Fruit fly (Drosophila melanogaster) whole organism, embryonic: ENCODE data around the gene ZnT63C.
A peak's percentile ranks its signal among the peaks of the same experiment; 100 is the strongest.

Experiments used
- Atf3 ChIP-seq: fragments of 200-800 bp; sonication (Bioruptor generic); optimal IDR thresholded peaks from 3 replicates; lab custom pipeline; 2016; ENCODE audit warnings: missing biosample characterization, missing genetic modification characterization
- Bdp1 ChIP-seq: fragments of 200-800 bp; sonication (Bioruptor generic); optimal IDR thresholded peaks from 3 replicates; lab custom pipeline; 2016; ENCODE audit warnings: missing biosample characterization, missing genetic modification characterization
- CG10654 ChIP-seq: fragments of 200-800 bp; sonication (Bioruptor generic); optimal IDR thresholded peaks from 2 replicates; lab custom pipeline; 2016; ENCODE audit warnings: missing biosample characterization, missing genetic modification characterization
- CG11085 ChIP-seq: fragments of 200-800 bp; sonication (Bioruptor generic); IDR thresholded peaks from 2 replicates; pipeline ENCODE4 v1.3.6; 2022; ENCODE audit warnings: missing biosample characterization, missing genetic modification characterization
- CG11247 ChIP-seq: fragments of 200-800 bp; sonication (Bioruptor generic); IDR thresholded peaks from 2 replicates; pipeline ENCODE4 v1.3.6; 2022; ENCODE audit warnings: missing biosample characterization, missing genetic modification characterization
- CG11560 ChIP-seq: fragments of 200-800 bp; sonication (Bioruptor generic); IDR thresholded peaks from 3 replicates; pipeline ENCODE4 v1.3.6; 2022; ENCODE audit warnings: missing biosample characterization, missing genetic modification characterization
- CG12659 ChIP-seq: fragments of 200-800 bp; sonication (Bioruptor generic); optimal IDR thresholded peaks from 3 replicates; lab custom pipeline; 2017; ENCODE audit warnings: mild to moderate bottlenecking, missing biosample characterization, missing genetic modification reagents, missing genetic modification characterization
- CG13775 ChIP-seq: fragments of 200-800 bp; sonication (Bioruptor generic); optimal IDR thresholded peaks from 3 replicates; lab custom pipeline; 2017; ENCODE audit warnings: missing biosample characterization, mild to moderate bottlenecking, missing genetic modification characterization
- CG18011 ChIP-seq: fragments of 200-800 bp; sonication (Bioruptor generic); optimal IDR thresholded peaks from 2 replicates; lab custom pipeline; 2017; ENCODE audit warnings: missing biosample characterization, missing genetic modification characterization, mild to moderate bottlenecking, moderate library complexity, missing genotype
- CG1832 ChIP-seq: fragments of 200-800 bp; sonication (Bioruptor generic); optimal IDR thresholded peaks from 2 replicates; lab custom pipeline; 2017; ENCODE audit warnings: missing biosample characterization, mild to moderate bottlenecking, missing genetic modification characterization, inconsistent platforms
- CG30431 ChIP-seq: fragments of 200-800 bp; sonication (Bioruptor generic); optimal IDR thresholded peaks from 2 replicates; lab custom pipeline; 2017; ENCODE audit warnings: missing biosample characterization, missing genetic modification characterization
- CG31224 ChIP-seq: fragments of 200-800 bp; sonication (Bioruptor generic); IDR thresholded peaks from 2 replicates; pipeline ENCODE4 v1.3.6; 2022; ENCODE audit warnings: missing biosample characterization, missing genetic modification characterization
- CG32532 ChIP-seq: fragments of 200-800 bp; sonication (Bioruptor generic); IDR thresholded peaks from 2 replicates; pipeline ENCODE4 v1.3.6; 2022; ENCODE audit warnings: missing biosample characterization, missing genetic modification characterization
- CG32767 ChIP-seq: fragments of 200-800 bp; sonication (Bioruptor generic); IDR thresholded peaks from 2 replicates; pipeline ENCODE4 v1.3.6; 2022; ENCODE audit warnings: missing biosample characterization, missing genetic modification characterization
- CG3726 ChIP-seq: fragments of 200-800 bp; sonication (Bioruptor generic); IDR thresholded peaks from 3 replicates; pipeline ENCODE4, ENCODE4 v1.3.6; 2022; ENCODE audit warnings: missing biosample characterization, missing genetic modification characterization
- CG6765 ChIP-seq: fragments of 200-800 bp; sonication (Bioruptor generic); optimal IDR thresholded peaks from 3 replicates; lab custom pipeline; 2017; ENCODE audit warnings: missing biosample characterization, mild to moderate bottlenecking, missing genetic modification characterization
- CG7928 ChIP-seq: fragments of 200-800 bp; sonication (Bioruptor generic); optimal IDR thresholded peaks from 2 replicates; lab custom pipeline; 2017; ENCODE audit warnings: missing biosample characterization, mild to moderate bottlenecking, missing genetic modification characterization
- CG7963 ChIP-seq: fragments of 200-800 bp; sonication (Bioruptor generic); IDR thresholded peaks from 3 replicates; pipeline ENCODE4 v1.3.6; 2022; ENCODE audit warnings: missing biosample characterization, missing genetic modification characterization; ENCODE audit not compliant: partially characterized antibody
- Fer2 ChIP-seq: fragments of 200-800 bp; sonication (Bioruptor generic); optimal IDR thresholded peaks from 2 replicates; lab custom pipeline; 2018; ENCODE audit warnings: missing biosample characterization, mild to moderate bottlenecking, missing genetic modification characterization, moderate library complexity
- Fer3 ChIP-seq: fragments of 200-800 bp; sonication (Bioruptor generic); optimal IDR thresholded peaks from 2 replicates; lab custom pipeline; 2018; ENCODE audit warnings: missing biosample characterization, mild to moderate bottlenecking, missing genetic modification characterization, moderate library complexity
- GATAe ChIP-seq: fragments of 200-800 bp; sonication (Bioruptor generic); conservative IDR thresholded peaks from 2 replicates; pipeline ENCODE4 v1.3.6; 2022; ENCODE audit warnings: missing biosample characterization, missing genetic modification characterization
- Gsc ChIP-seq: fragments of 200-800 bp; sonication (Bioruptor generic); IDR thresholded peaks from 2 replicates; pipeline ENCODE4 v1.3.6; 2022; ENCODE audit warnings: missing biosample characterization, missing genetic modification characterization
- Hr39 ChIP-seq: fragments of >200 bp; optimal IDR thresholded peaks from 2 replicates; lab custom pipeline; 2017
- Kr ChIP-seq: fragments of 200-800 bp; sonication (Bioruptor generic); optimal IDR thresholded peaks from 2 replicates; lab custom pipeline; 2017; ENCODE audit warnings: missing biosample characterization, mild to moderate bottlenecking, missing genetic modification characterization
- Med ChIP-seq: fragments of 200-800 bp; sonication (Bioruptor generic); peaks from one replicate; lab custom pipeline; 2016; ENCODE audit warnings: missing biosample characterization, missing genetic modification characterization, mild to moderate bottlenecking, inconsistent platforms, moderate library complexity
- Pdp1 ChIP-seq, 2 experiments: fragments of 200-800 bp; sonication (Bioruptor generic); optimal IDR thresholded peaks; 3 replicates each; lab custom pipeline; 2016; ENCODE audit warnings: missing biosample characterization in 2 of 2, missing genetic modification characterization in 2 of 2, mild to moderate bottlenecking in 1 of 2, moderate library complexity in 1 of 2
- Spps ChIP-seq: fragments of 200-800 bp; sonication (Bioruptor generic); optimal IDR thresholded peaks from 2 replicates; lab custom pipeline; 2018; ENCODE audit warnings: missing biosample characterization, mild to moderate bottlenecking, missing genetic modification characterization
- Ssrp ChIP-seq: fragments of 200-800 bp; sonication (Bioruptor generic); optimal IDR thresholded peaks from 2 replicates; lab custom pipeline; 2018; ENCODE audit warnings: missing biosample characterization, mild to moderate bottlenecking, missing genetic modification characterization, moderate library complexity
- Stat92E ChIP-seq, 3 experiments: fragments of >200 bp in 2 of 3; fragments of 200-800 bp in 1 of 3; sonication (Bioruptor generic) in 1 of 3; optimal IDR thresholded peaks; 2 replicates each; lab custom pipeline; 2017 to 2019; ENCODE audit warnings: missing biosample characterization in 3 of 3, missing genetic modification characterization in 3 of 3, mild to moderate bottlenecking in 1 of 3, moderate library complexity in 1 of 3
- abd-A ChIP-seq: fragments of 200-800 bp; sonication (Bioruptor generic); optimal IDR thresholded peaks from 3 replicates; lab custom pipeline; 2019; ENCODE audit warnings: missing biosample characterization, mild to moderate bottlenecking, missing genetic modification characterization, moderate library complexity
- al ChIP-seq: fragments of 200-800 bp; sonication (Bioruptor generic); IDR thresholded peaks from 2 replicates; pipeline ENCODE4 v1.3.6; 2022; ENCODE audit warnings: missing biosample characterization, missing genetic modification characterization
- bigmax ChIP-seq: fragments of 200-800 bp; sonication (Bioruptor generic); optimal IDR thresholded peaks from 2 replicates; lab custom pipeline; 2018; ENCODE audit warnings: missing biosample characterization, mild to moderate bottlenecking, missing genetic modification characterization
- bsh ChIP-seq, 2 experiments: fragments of 200-800 bp; sonication (Bioruptor generic); optimal IDR thresholded peaks; 2 replicates each; lab custom pipeline; 2017 to 2018; ENCODE audit warnings: mild to moderate bottlenecking in 2 of 2, missing biosample characterization in 2 of 2, missing genetic modification characterization in 2 of 2, moderate library complexity in 1 of 2
- cato ChIP-seq: fragments of 200-800 bp; sonication (Bioruptor generic); optimal IDR thresholded peaks from 2 replicates; lab custom pipeline; 2016; ENCODE audit warnings: missing biosample characterization, missing genetic modification characterization, borderline replicate concordance
- chm ChIP-seq: fragments of 200-800 bp; sonication (Bioruptor generic); IDR thresholded peaks from 2 replicates; pipeline ENCODE4 v1.3.6; 2022; ENCODE audit warnings: missing biosample characterization, missing genetic modification characterization
- fd96Cb ChIP-seq: fragments of 200-800 bp; sonication (Bioruptor generic); optimal IDR thresholded peaks from 2 replicates; lab custom pipeline; 2018; ENCODE audit warnings: missing biosample characterization, mild to moderate bottlenecking, missing genetic modification characterization, moderate library complexity
- grn ChIP-seq: fragments of 200-800 bp; sonication (Bioruptor generic); optimal IDR thresholded peaks from 3 replicates; lab custom pipeline; 2017; ENCODE audit warnings: missing biosample characterization, missing genetic modification characterization
- jumu ChIP-seq: fragments of 200-800 bp; sonication (Bioruptor generic); optimal IDR thresholded peaks from 3 replicates; lab custom pipeline; 2016; ENCODE audit warnings: missing biosample characterization, missing genetic modification characterization
- ken ChIP-seq: fragments of 200-800 bp; sonication (Bioruptor generic); IDR thresholded peaks from 3 replicates; pipeline ENCODE4 v1.3.6; 2022; ENCODE audit warnings: missing biosample characterization, missing genetic modification characterization
- klu ChIP-seq: fragments of 200-800 bp; sonication (Bioruptor generic); IDR thresholded peaks from 2 replicates; pipeline ENCODE4 v1.3.6; 2022; ENCODE audit warnings: missing biosample characterization, missing genetic modification characterization
- lilli ChIP-seq: fragments of 200-800 bp; sonication (Bioruptor generic); optimal IDR thresholded peaks from 3 replicates; lab custom pipeline; 2016; ENCODE audit warnings: missing biosample characterization, missing genetic modification characterization
- lola ChIP-seq, 3 experiments: fragments of >200 bp in 2 of 3; fragments of 200-800 bp in 1 of 3; sonication (Bioruptor generic) in 1 of 3; optimal IDR thresholded peaks; 2 replicates each; lab custom pipeline; 2017 to 2019; ENCODE audit warnings: missing biosample characterization in 3 of 3, missing genetic modification characterization in 3 of 3, mild to moderate bottlenecking in 1 of 3, moderate library complexity in 1 of 3
- pnt ChIP-seq: fragments of 200-800 bp; sonication (Bioruptor generic); optimal IDR thresholded peaks from 3 replicates; lab custom pipeline; 2016; ENCODE audit warnings: missing biosample characterization, missing genetic modification characterization
- ssp ChIP-seq: fragments of 200-800 bp; sonication (Bioruptor generic); IDR thresholded peaks from 2 replicates; pipeline ENCODE4 v1.3.6; 2022; ENCODE audit warnings: missing biosample characterization, missing genetic modification characterization
- sug ChIP-seq: fragments of 200-800 bp; optimal IDR thresholded peaks from 2 replicates; lab custom pipeline; 2019; ENCODE audit warnings: missing biosample characterization, mild to moderate bottlenecking, missing genetic modification characterization, moderate library complexity
- tll ChIP-seq, 2 experiments: fragments of 200-800 bp in 1 of 2; fragments of >200 bp in 1 of 2; sonication (Bioruptor generic) in 1 of 2; optimal IDR thresholded peaks; 2 replicates each; lab custom pipeline; 2017 to 2019; ENCODE audit warnings: missing biosample characterization in 2 of 2, missing genetic modification characterization in 2 of 2, mild to moderate bottlenecking in 1 of 2, moderate library complexity in 1 of 2
- trh ChIP-seq: fragments of 200-800 bp; sonication (Bioruptor generic); optimal IDR thresholded peaks from 2 replicates; lab custom pipeline; 2016; ENCODE audit warnings: missing biosample characterization, missing genetic modification characterization
- usp ChIP-seq: fragments of >200 bp; optimal IDR thresholded peaks from 2 replicates; lab custom pipeline; 2017; ENCODE audit warnings: missing biosample characterization, missing genetic modification characterization
- vnd ChIP-seq: fragments of 200-800 bp; sonication (Bioruptor generic); IDR thresholded peaks from 3 replicates; pipeline ENCODE4 v1.3.6; 2022; ENCODE audit warnings: missing biosample characterization, missing genetic modification characterization; ENCODE audit not compliant: partially characterized antibody

ZnT63C gene

DNA sequence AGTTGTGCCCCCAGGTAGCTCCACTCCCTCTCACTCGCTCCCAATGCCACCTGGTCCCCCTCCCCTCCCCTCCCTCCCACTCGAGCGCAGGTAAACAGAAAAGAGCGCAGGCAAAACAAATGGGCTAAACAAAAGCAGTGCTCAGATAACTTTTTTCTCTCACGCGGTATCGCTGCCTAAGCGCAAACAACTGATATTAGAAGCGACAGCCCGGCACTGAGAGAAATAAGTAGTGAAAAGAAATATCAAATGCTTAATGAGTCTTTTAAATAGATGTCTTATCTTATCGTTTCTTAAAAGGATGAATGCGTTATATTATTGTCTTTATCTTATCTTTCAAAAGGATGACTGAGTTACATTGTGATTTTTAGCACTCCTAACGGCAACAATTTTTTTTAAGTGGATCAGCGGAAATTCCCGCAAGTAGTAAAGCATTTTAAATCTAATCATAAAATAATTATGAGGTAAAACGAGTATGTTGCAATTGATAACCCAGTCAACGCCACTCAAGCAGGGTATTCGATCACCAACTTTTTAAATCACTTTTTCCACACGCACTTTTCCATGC is 2.3 kb upstream of the ZnT63C start (continued):
- TF ChIP-seq CG30431 (GFP tag; lab: Kevin White, UChicago), result peak; percentile 71
- TF ChIP-seq vnd (GFP tag; lab: Robert Waterston, UW), result no peak
- TF ChIP-seq Atf3 (GFP tag; lab: Kevin White, UChicago), result peak; percentile 87
- peak; percentile 5 for TF ChIP-seq abd-A (tag; lab: Kevin White, UChicago)
- TF ChIP-seq jumu, result peak; percentile 81
- peak; percentile 93 for TF ChIP-seq Fer3 (tag; lab: Kevin White, UChicago)
- peak; percentile 79; the same call in 2 of the 3 replicates for TF ChIP-seq ken
- peak; percentile 77 for TF ChIP-seq trh (GFP tag; lab: Kevin White, UChicago)
- TF ChIP-seq fd96Cb (tag; lab: Kevin White, UChicago), result peak; percentile 88
- peak; percentile 68 for TF ChIP-seq Fer2
- peak; percentile 86 for TF ChIP-seq CG32767
- peak; percentile 86 to 89 for TF ChIP-seq Pdp1 (GFP tag; optimal IDR thresholded peaks at IDR 0.05; lab: Kevin White, UChicago)
- TF ChIP-seq Spps (tag; lab: Kevin White, UChicago), result peak; percentile 71
- TF ChIP-seq Kr (GFP tag; lab: Kevin White, UChicago), result no peak
- peak; percentile 73; the same call in 1 of the 2 replicates for TF ChIP-seq klu (GFP tag; lab: Robert Waterston, UW)
- peak; percentile 87 for TF ChIP-seq Ssrp (tag; lab: Kevin White, UChicago)
- peak; percentile 98 for TF ChIP-seq Med
- TF ChIP-seq CG31224 (GFP tag; lab: Robert Waterston, UW), result peak; percentile 77
- peak; percentile 96 for TF ChIP-seq GATAe
- TF ChIP-seq usp, result no peak
- TF ChIP-seq CG12659 (GFP tag; lab: Kevin White, UChicago), result peak; percentile 94
- TF ChIP-seq Stat92E (GFP tag; optimal IDR thresholded peaks at IDR 0.05; lab: Kevin White, UChicago), result peak in 2 of 3 experiments; percentile 26 to 37
- peak; percentile 88 for TF ChIP-seq pnt (GFP tag; lab: Kevin White, UChicago)
- TF ChIP-seq CG7963 (GFP tag; lab: Robert Waterston, UW), result no peak
- TF ChIP-seq Gsc (GFP tag; lab: Robert Waterston, UW), result peak; percentile 58; the same call in 1 of the 2 replicates
- peak; percentile 91 for TF ChIP-seq lilli
- TF ChIP-seq CG13775, result peak; percentile 84
- peak; percentile 85 for TF ChIP-seq cato (GFP tag; lab: Kevin White, UChicago)
- peak; percentile 81 for TF ChIP-seq CG10654 (GFP tag; lab: Kevin White, UChicago)
- peak; percentile 89 for TF ChIP-seq sug (tag; lab: Kevin White, UChicago)
- peak; percentile 29 for TF ChIP-seq CG7928 (GFP tag; lab: Kevin White, UChicago)
- TF ChIP-seq CG6765 (GFP tag; lab: Kevin White, UChicago), result peak; percentile 85
- peak in 1 of 2 experiments; percentile 94 for TF ChIP-seq bsh (GFP tag; optimal IDR thresholded peaks at IDR 0.05; lab: Kevin White, UChicago)
- TF ChIP-seq ssp, result peak; percentile 74
- TF ChIP-seq al, result peak; percentile 79
- peak; percentile 68 for TF ChIP-seq CG11085 (GFP tag; lab: Robert Waterston, UW)
- peak; percentile 91 for TF ChIP-seq grn (GFP tag; lab: Kevin White, UChicago)
- peak; percentile 89 for TF ChIP-seq CG32532 (GFP tag; lab: Robert Waterston, UW)
- TF ChIP-seq CG3726 (GFP tag; lab: Robert Waterston, UW), result peak; percentile 85
- TF ChIP-seq CG11247 (GFP tag; lab: Robert Waterston, UW), result peak; percentile 85
- no peak for TF ChIP-seq tll (GFP tag; optimal IDR thresholded peaks at IDR 0.05; lab: Kevin White, UChicago)
- no peak for TF ChIP-seq Hr39 (lab: Kevin White, UChicago)
- peak; percentile 74 for TF ChIP-seq CG18011
- TF ChIP-seq chm (GFP tag; lab: Robert Waterston, UW), result peak; percentile 90
- peak; percentile 18 for TF ChIP-seq bigmax (GFP tag; lab: Kevin White, UChicago)
- TF ChIP-seq lola (GFP tag; optimal IDR thresholded peaks at IDR 0.05; lab: Kevin White, UChicago), result peak in 1 of 3 experiments; percentile 83
- peak; percentile 77 for TF ChIP-seq Bdp1 (GFP tag; lab: Kevin White, UChicago)
- TF ChIP-seq CG1832, result no peak
- TF ChIP-seq CG11560 (tag; lab: Robert Waterston, UW), result peak; percentile 66
